Fruit fly (Drosophila melanogaster) whole organism, embryonic: Measurements from ENCODE around the gene CG10651.
A peak's percentile ranks its signal among the peaks of the same experiment; 100 is the strongest.

Source experiments
- Adf1 ChIP-seq: fragments of 200-800 bp; sonication (Bioruptor generic); IDR thresholded peaks from 2 replicates; pipeline ENCODE4 v1.3.6; 2022; ENCODE audit warnings: missing biosample characterization, missing genetic modification characterization
- Asciz ChIP-seq: fragments of 200-800 bp; sonication (Bioruptor generic); optimal IDR thresholded peaks from 2 replicates; lab custom pipeline; 2017; ENCODE audit warnings: missing biosample characterization, mild to moderate bottlenecking, missing genetic modification characterization, missing genetic modification reagents
- BtbVII ChIP-seq: fragments of 200-800 bp; sonication (Bioruptor generic); optimal IDR thresholded peaks from 3 replicates; lab custom pipeline; 2017; ENCODE audit warnings: missing biosample characterization, mild to moderate bottlenecking, missing genetic modification characterization
- Bteb2 ChIP-seq: fragments of 200-800 bp; sonication (Bioruptor generic); optimal IDR thresholded peaks from 2 replicates; lab custom pipeline; 2016; ENCODE audit warnings: missing biosample characterization, missing genetic modification characterization
- CG10543 ChIP-seq: fragments of 200-800 bp; sonication (Bioruptor generic); optimal IDR thresholded peaks from 3 replicates; lab custom pipeline; 2017; ENCODE audit warnings: missing biosample characterization, mild to moderate bottlenecking, missing genetic modification characterization, moderate library complexity
- CG10979 ChIP-seq: fragments of 200-800 bp; sonication (Bioruptor generic); optimal IDR thresholded peaks from 2 replicates; lab custom pipeline; 2018; ENCODE audit warnings: missing biosample characterization, mild to moderate bottlenecking, missing genetic modification characterization, moderate library complexity
- CG12942 ChIP-seq: fragments of 200-800 bp; sonication (Bioruptor generic); optimal IDR thresholded peaks from 3 replicates; lab custom pipeline; 2016; ENCODE audit warnings: missing biosample characterization, missing genetic modification characterization
- CG1529 ChIP-seq: fragments of 200-800 bp; sonication (Bioruptor generic); optimal IDR thresholded peaks from 3 replicates; lab custom pipeline; 2018; ENCODE audit warnings: missing biosample characterization, missing genetic modification characterization
- CG1603 ChIP-seq: fragments of 200-800 bp; sonication (Bioruptor generic); optimal IDR thresholded peaks from 2 replicates; lab custom pipeline; 2019; ENCODE audit warnings: missing biosample characterization, mild to moderate bottlenecking, missing genetic modification characterization, moderate library complexity
- CG16813 ChIP-seq: fragments of 200-800 bp; sonication (Bioruptor generic); IDR thresholded peaks from 3 replicates; pipeline ENCODE4 v1.3.6; 2022; ENCODE audit warnings: missing biosample characterization, missing genetic modification characterization; ENCODE audit not compliant: partially characterized antibody
- CG16815 ChIP-seq: fragments of 200-800 bp; sonication (Bioruptor generic); optimal IDR thresholded peaks from 3 replicates; lab custom pipeline; 2017; ENCODE audit warnings: missing biosample characterization, mild to moderate bottlenecking, missing genetic modification characterization
- CG17802 ChIP-seq: fragments of 200-800 bp; sonication (Bioruptor generic); optimal IDR thresholded peaks from 2 replicates; lab custom pipeline; 2018; ENCODE audit warnings: missing biosample characterization, mild to moderate bottlenecking, missing genetic modification characterization, moderate library complexity
- CG18011 ChIP-seq: fragments of 200-800 bp; sonication (Bioruptor generic); optimal IDR thresholded peaks from 2 replicates; lab custom pipeline; 2017; ENCODE audit warnings: missing biosample characterization, missing genetic modification characterization, mild to moderate bottlenecking, moderate library complexity, missing genotype
- CG18262 ChIP-seq: fragments of 200-800 bp; optimal IDR thresholded peaks from 3 replicates; lab custom pipeline; 2019; ENCODE audit warnings: missing biosample characterization, mild to moderate bottlenecking, missing genetic modification characterization, moderate library complexity
- CG32767 ChIP-seq: fragments of 200-800 bp; sonication (Bioruptor generic); IDR thresholded peaks from 2 replicates; pipeline ENCODE4 v1.3.6; 2022; ENCODE audit warnings: missing biosample characterization, missing genetic modification characterization
- CG3838 ChIP-seq: fragments of 200-800 bp; sonication (Bioruptor generic); optimal IDR thresholded peaks from 3 replicates; lab custom pipeline; 2016; ENCODE audit warnings: missing biosample characterization, missing genetic modification characterization
- CG43689 ChIP-seq: fragments of 200-800 bp; sonication (Bioruptor generic); IDR thresholded peaks from 2 replicates; pipeline ENCODE4 v1.3.6; 2022; ENCODE audit warnings: missing biosample characterization, missing genetic modification characterization
- CG4707 ChIP-seq: fragments of 200-800 bp; sonication (Bioruptor generic); optimal IDR thresholded peaks from 2 replicates; lab custom pipeline; 2018; ENCODE audit warnings: missing biosample characterization, mild to moderate bottlenecking, missing genetic modification characterization, moderate library complexity
- CG9215 ChIP-seq: fragments of 200-800 bp; sonication (Bioruptor generic); IDR thresholded peaks from 2 replicates; pipeline ENCODE4 v1.3.6; 2022; ENCODE audit warnings: missing biosample characterization, missing genetic modification characterization
- CTCF ChIP-seq: fragments of 200-800 bp; sonication (Bioruptor generic); optimal IDR thresholded peaks from 2 replicates; lab custom pipeline; 2017; ENCODE audit warnings: missing biosample characterization, mild to moderate bottlenecking, missing genetic modification characterization, moderate library complexity
- Doc2 ChIP-seq: fragments of 200-800 bp; sonication (Bioruptor generic); IDR thresholded peaks from 2 replicates; pipeline ENCODE4 v1.3.6; 2022; ENCODE audit warnings: missing biosample characterization, missing genetic modification characterization
- Dref ChIP-seq: fragments of 200-800 bp; sonication (Bioruptor generic); IDR thresholded peaks from 2 replicates; pipeline ENCODE4 v1.3.6; 2022; ENCODE audit warnings: missing biosample characterization, missing genetic modification characterization
- Drgx ChIP-seq: fragments of 200-800 bp; sonication (Bioruptor generic); IDR thresholded peaks from 2 replicates; pipeline ENCODE4 v1.3.6; 2022; ENCODE audit warnings: missing biosample characterization, missing genetic modification characterization
- Eip74EF ChIP-seq, 2 experiments: fragments of 200-800 bp in 1 of 2; fragments of >200 bp in 1 of 2; sonication (Bioruptor generic) in 1 of 2; optimal IDR thresholded peaks; 2 replicates each; lab custom pipeline; 2017 to 2019; ENCODE audit warnings: missing biosample characterization in 2 of 2, missing genetic modification characterization in 2 of 2, mild to moderate bottlenecking in 1 of 2, moderate library complexity in 1 of 2
- Fer1 ChIP-seq: fragments of 200-800 bp; sonication (Bioruptor generic); optimal IDR thresholded peaks from 2 replicates; lab custom pipeline; 2017; ENCODE audit warnings: missing biosample characterization, mild to moderate bottlenecking, missing genetic modification characterization
- HHEX ChIP-seq: fragments of 200-800 bp; sonication (Bioruptor generic); optimal IDR thresholded peaks from 3 replicates; lab custom pipeline; 2017; ENCODE audit warnings: missing biosample characterization, mild to moderate bottlenecking, missing genetic modification characterization, missing genetic modification reagents
- Hey ChIP-seq: fragments of 200-800 bp; sonication (Bioruptor generic); optimal IDR thresholded peaks from 3 replicates; lab custom pipeline; 2018; ENCODE audit warnings: missing biosample characterization, mild to moderate bottlenecking, missing genetic modification characterization
- HmgZ ChIP-seq: fragments of 200-800 bp; sonication (Bioruptor generic); optimal IDR thresholded peaks from 2 replicates; lab custom pipeline; 2018; ENCODE audit warnings: missing biosample characterization, mild to moderate bottlenecking, missing genetic modification characterization
- MTF-1 ChIP-seq: fragments of 200-800 bp; sonication (Bioruptor generic); optimal IDR thresholded peaks from 2 replicates; lab custom pipeline; 2018; ENCODE audit warnings: missing biosample characterization, mild to moderate bottlenecking, missing genetic modification characterization, borderline replicate concordance
- Max ChIP-seq: fragments of 200-800 bp; sonication (Bioruptor generic); optimal IDR thresholded peaks from 2 replicates; lab custom pipeline; 2016; ENCODE audit warnings: missing biosample characterization, mild to moderate bottlenecking, missing genetic modification characterization
- Med ChIP-seq: fragments of 200-800 bp; sonication (Bioruptor generic); peaks from one replicate; lab custom pipeline; 2016; ENCODE audit warnings: missing biosample characterization, missing genetic modification characterization, mild to moderate bottlenecking, inconsistent platforms, moderate library complexity
- Nf-YC ChIP-seq: fragments of 200-800 bp; optimal IDR thresholded peaks from 3 replicates; lab custom pipeline; 2019; ENCODE audit warnings: missing biosample characterization, mild to moderate bottlenecking, missing genetic modification characterization, moderate library complexity
- Pdp1 ChIP-seq, 2 experiments: fragments of 200-800 bp; sonication (Bioruptor generic); optimal IDR thresholded peaks; 3 replicates each; lab custom pipeline; 2016; ENCODE audit warnings: missing biosample characterization in 2 of 2, missing genetic modification characterization in 2 of 2, mild to moderate bottlenecking in 1 of 2, moderate library complexity in 1 of 2
- Ptx1 ChIP-seq: fragments of 200-800 bp; sonication (Bioruptor generic); IDR thresholded peaks from 2 replicates; pipeline ENCODE4 v1.3.6; 2022; ENCODE audit warnings: missing biosample characterization, missing genetic modification characterization
- Sin3A ChIP-seq: fragments of >200 bp; optimal IDR thresholded peaks from 2 replicates; lab custom pipeline; 2018
- Ssrp ChIP-seq: fragments of 200-800 bp; sonication (Bioruptor generic); optimal IDR thresholded peaks from 2 replicates; lab custom pipeline; 2018; ENCODE audit warnings: missing biosample characterization, mild to moderate bottlenecking, missing genetic modification characterization, moderate library complexity
- Tbp ChIP-seq: fragments of >200 bp; optimal IDR thresholded peaks from 2 replicates; lab custom pipeline; 2018; ENCODE audit warnings: missing biosample characterization, missing genetic modification characterization
- ac ChIP-seq: fragments of 200-800 bp; sonication (Bioruptor generic); optimal IDR thresholded peaks from 3 replicates; lab custom pipeline; 2017; ENCODE audit warnings: missing biosample characterization, mild to moderate bottlenecking, missing genetic modification characterization
- az2 ChIP-seq: fragments of 200-800 bp; sonication (Bioruptor generic); optimal IDR thresholded peaks from 3 replicates; lab custom pipeline; 2016; ENCODE audit warnings: missing biosample characterization, missing genetic modification characterization
- bab2 ChIP-seq: fragments of 200-800 bp; sonication (Bioruptor generic); optimal IDR thresholded peaks from 2 replicates; lab custom pipeline; 2016; ENCODE audit warnings: missing biosample characterization, missing genetic modification characterization
- cg ChIP-seq: fragments of 200-800 bp; sonication (Bioruptor generic); optimal IDR thresholded peaks from 3 replicates; lab custom pipeline; 2019; ENCODE audit warnings: missing biosample characterization, mild to moderate bottlenecking, missing genetic modification characterization, moderate library complexity
- croc ChIP-seq: fragments of 200-800 bp; sonication (Bioruptor generic); conservative IDR thresholded peaks from 3 replicates; pipeline ENCODE4 v1.3.6; 2022; ENCODE audit warnings: missing biosample characterization, missing genetic modification characterization
- crol ChIP-seq: fragments of 200-800 bp; sonication (Bioruptor generic); IDR thresholded peaks from 2 replicates; pipeline ENCODE4 v1.3.6; 2022; ENCODE audit warnings: missing biosample characterization, missing genetic modification characterization
- da ChIP-seq: fragments of 200-800 bp; sonication (Bioruptor generic); optimal IDR thresholded peaks from 2 replicates; lab custom pipeline; 2016; ENCODE audit warnings: missing biosample characterization, missing genetic modification characterization
- dimm ChIP-seq: fragments of 200-800 bp; sonication (Bioruptor generic); IDR thresholded peaks from 2 replicates; pipeline ENCODE4 v1.3.6; 2022; ENCODE audit warnings: missing biosample characterization, missing genetic modification characterization
- dmrt99B ChIP-seq: fragments of 200-800 bp; sonication (Bioruptor generic); optimal IDR thresholded peaks from 2 replicates; lab custom pipeline; 2018; ENCODE audit warnings: missing biosample characterization, mild to moderate bottlenecking, missing genetic modification characterization, moderate library complexity
- emc ChIP-seq: fragments of 200-800 bp; sonication (Bioruptor generic); optimal IDR thresholded peaks from 2 replicates; lab custom pipeline; 2016; ENCODE audit warnings: missing biosample characterization, missing genetic modification characterization
- org-1 ChIP-seq: fragments of 200-800 bp; sonication (Bioruptor generic); optimal IDR thresholded peaks from 2 replicates; lab custom pipeline; 2017; ENCODE audit warnings: missing biosample characterization, missing genetic modification characterization
- prd ChIP-seq, 3 experiments: fragments of >200 bp in 2 of 3; fragments of 200-800 bp in 1 of 3; sonication (Bioruptor generic) in 1 of 3; optimal IDR thresholded peaks in 2 of 3; IDR thresholded peaks in 1 of 3; 2 replicates in 2 of 3; 3 replicates in 1 of 3; pipeline versions ENCODE4 v1.3.6 to Lab custom; 2017 to 2022; ENCODE audit warnings: missing biosample characterization in 1 of 3, missing genetic modification characterization in 1 of 3
- sna ChIP-seq: fragments of 200-800 bp; sonication (Bioruptor generic); IDR thresholded peaks from 2 replicates; pipeline ENCODE4 v1.3.6; 2022; ENCODE audit warnings: missing biosample characterization, missing genetic modification characterization; ENCODE audit not compliant: partially characterized antibody
- usp ChIP-seq: fragments of >200 bp; optimal IDR thresholded peaks from 2 replicates; lab custom pipeline; 2017; ENCODE audit warnings: missing biosample characterization, missing genetic modification characterization

CG10651 gene

DNA sequence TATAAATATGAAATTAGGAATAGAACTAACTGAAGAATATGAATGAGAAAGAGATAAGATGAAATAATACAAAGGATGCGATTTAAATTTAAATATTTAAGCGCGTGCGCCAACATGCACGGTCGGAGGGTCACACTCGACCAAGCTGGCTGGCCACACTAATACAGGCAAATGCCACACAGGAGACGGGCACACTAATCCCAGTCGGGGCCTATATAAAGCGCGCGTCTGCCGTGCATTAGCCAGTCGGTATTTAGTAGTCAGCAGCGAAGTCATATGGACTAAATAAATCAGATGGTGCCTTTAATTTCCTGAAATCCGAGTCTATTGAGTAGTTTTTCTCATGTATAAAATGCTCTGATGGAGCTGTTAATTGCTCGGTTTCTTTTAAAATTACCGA lies 13.6 kb upstream of the CG10651 start (continued):
- no peak for TF ChIP-seq Hey (tag; lab: Kevin White, UChicago)
- TF ChIP-seq cg (GFP tag; lab: Kevin White, UChicago) = no peak
- TF ChIP-seq da (GFP tag; lab: Kevin White, UChicago) = no peak
- no peak for TF ChIP-seq CG10543
- no peak for TF ChIP-seq CTCF (GFP tag; lab: Kevin White, UChicago)
- TF ChIP-seq Asciz (GFP tag; lab: Kevin White, UChicago) = no peak
- no peak for TF ChIP-seq MTF-1 (GFP tag; lab: Kevin White, UChicago)
- no peak for TF ChIP-seq dmrt99B (tag; lab: Kevin White, UChicago)
- TF ChIP-seq bab2 (GFP tag; lab: Kevin White, UChicago) = no peak
- no peak for TF ChIP-seq Eip74EF (GFP tag; optimal IDR thresholded peaks at IDR 0.05; lab: Kevin White, UChicago)
- TF ChIP-seq CG1603 = peak; percentile 63
- TF ChIP-seq Dref = peak; percentile 45
- peak; percentile 24; the same call in 1 of the 2 replicates for TF ChIP-seq sna (GFP tag; lab: Robert Waterston, UW)
- TF ChIP-seq croc (GFP tag; lab: Robert Waterston, UW) = no peak
- peak; percentile 27 for TF ChIP-seq HmgZ
- TF ChIP-seq prd (optimal IDR thresholded peaks at IDR 0.05; lab: Kevin White, UChicago) = no peak
- TF ChIP-seq prd (GFP tag; IDR thresholded peaks at IDR 0.05; lab: Robert Waterston, UW) = peak; percentile 46; the same call in 2 of the 3 replicates
- TF ChIP-seq CG17802 (tag; lab: Kevin White, UChicago) = no peak
- no peak for TF ChIP-seq Fer1 (GFP tag; lab: Kevin White, UChicago)
- 0 out of 2 replicates have a peak, but pooled peaks have one; percentile 12 for TF ChIP-seq Ptx1
- no peak for TF ChIP-seq crol (GFP tag; lab: Robert Waterston, UW)
- 0 out of 2 replicates have a peak, but pooled peaks have one; percentile 10 for TF ChIP-seq Adf1 (GFP tag; lab: Robert Waterston, UW)
- TF ChIP-seq Max (GFP tag; lab: Kevin White, UChicago) = no peak
- TF ChIP-seq Nf-YC (tag; lab: Kevin White, UChicago) = no peak
- no peak for TF ChIP-seq CG18262 (tag; lab: Kevin White, UChicago)
- TF ChIP-seq ac (GFP tag; lab: Kevin White, UChicago) = no peak
- TF ChIP-seq Drgx (GFP tag; lab: Robert Waterston, UW) = peak; percentile 8; the same call in 1 of the 2 replicates
- TF ChIP-seq dimm (GFP tag; lab: Robert Waterston, UW) = no peak
- no peak for TF ChIP-seq CG4707 (GFP tag; lab: Kevin White, UChicago)
- TF ChIP-seq CG16813 (GFP tag; lab: Robert Waterston, UW) = peak; percentile 39; the same call in 1 of the 3 replicates
- TF ChIP-seq BtbVII (GFP tag; lab: Kevin White, UChicago) = no peak
- TF ChIP-seq CG43689 (GFP tag; lab: Robert Waterston, UW) = no peak
- peak; percentile 85 for TF ChIP-seq Med (GFP tag; lab: Kevin White, UChicago)
- no peak for TF ChIP-seq HHEX (GFP tag; lab: Kevin White, UChicago)
- no peak for TF ChIP-seq Sin3A (lab: Kevin White, UChicago)
- TF ChIP-seq CG16815 = no peak
- TF ChIP-seq CG3838 (GFP tag; lab: Kevin White, UChicago) = no peak
- TF ChIP-seq CG32767 (GFP tag; lab: Robert Waterston, UW) = no peak
- no peak for TF ChIP-seq CG18011
- TF ChIP-seq CG10979 = no peak
- TF ChIP-seq usp (GFP tag; lab: Kevin White, UChicago) = no peak
- no peak for TF ChIP-seq Doc2 (GFP tag; lab: Robert Waterston, UW)
- TF ChIP-seq Bteb2 (GFP tag; lab: Kevin White, UChicago) = no peak
- no peak for TF ChIP-seq CG9215 (GFP tag; lab: Robert Waterston, UW)
- TF ChIP-seq Tbp (GFP tag; lab: Kevin White, UChicago) = no peak
- TF ChIP-seq Pdp1 (GFP tag; optimal IDR thresholded peaks at IDR 0.05; lab: Kevin White, UChicago) = no peak
- no peak for TF ChIP-seq az2
- TF ChIP-seq org-1 (GFP tag; lab: Kevin White, UChicago) = no peak
- TF ChIP-seq emc (GFP tag; lab: Kevin White, UChicago) = no peak
- no peak for TF ChIP-seq CG12942 (GFP tag; lab: Kevin White, UChicago)
- no peak for TF ChIP-seq CG1529 (GFP tag; lab: Kevin White, UChicago)
- no peak for TF ChIP-seq Ssrp (tag; lab: Kevin White, UChicago)
